Fruit fly (Drosophila melanogaster): Measurements from ENCODE around the gene CG42353.
A peak's percentile ranks its signal among the peaks of the same experiment; 100 is the strongest.

The CG42353 gene

DNA sequence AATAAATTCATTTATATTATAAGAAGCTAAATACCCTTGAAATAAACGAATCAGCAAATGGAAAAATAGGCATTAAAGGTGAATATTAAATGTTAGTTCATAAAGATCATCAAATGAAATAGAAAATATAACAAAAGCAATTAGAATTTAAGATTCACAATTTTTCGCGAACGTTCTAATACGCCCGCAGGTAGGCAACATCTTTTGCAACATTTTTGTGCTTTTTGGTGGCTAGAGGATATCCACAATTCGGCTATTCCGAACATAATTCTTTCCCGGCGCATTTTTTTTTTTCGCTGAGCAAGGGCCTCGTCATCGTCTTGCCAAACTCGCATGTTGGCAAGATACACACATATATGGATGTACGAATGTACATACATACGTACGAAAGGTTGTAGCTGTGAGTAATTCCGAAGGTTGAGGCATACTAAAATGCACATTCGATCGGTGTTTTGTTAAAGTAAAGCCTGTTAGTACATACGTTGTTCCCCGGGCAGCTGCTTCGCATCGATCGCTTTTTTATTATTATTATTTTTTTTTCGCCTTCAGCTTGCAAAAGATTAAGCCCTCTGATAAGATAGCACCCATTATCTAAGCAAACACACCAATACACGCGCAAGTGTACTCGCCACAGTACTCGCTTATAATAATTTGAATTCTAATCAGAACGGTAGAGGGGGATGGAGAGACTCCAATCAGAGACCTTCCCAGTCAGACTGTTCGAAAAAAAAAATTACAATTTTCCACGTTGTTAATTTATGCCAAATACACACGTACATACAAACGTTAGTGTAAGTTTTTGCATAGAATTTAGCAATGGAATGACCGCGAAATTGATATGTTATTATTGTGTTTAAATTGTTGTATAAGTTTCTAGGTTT is 2.2 kb downstream of the CG42353 start:
- TF ChIP-seq Hr83 (GFP tag; optimal IDR thresholded peaks at IDR 0.05; ENCODE audit: poor library complexity, severe bottlenecking) (no peak), pan (optimal IDR thresholded peaks at IDR 0.05) (no peak), OdsH (GFP tag; optimal IDR thresholded peaks at IDR 0.05) (peak; percentile 60), tai (GFP tag; optimal IDR thresholded peaks at IDR 0.05) (no peak), ey (GFP tag; optimal IDR thresholded peaks at IDR 0.05) (peak; percentile 79), Myc (optimal IDR thresholded peaks at IDR 0.05) (no peak), Dfd (GFP tag; optimal IDR thresholded peaks at IDR 0.05) (no peak), dl (GFP tag; optimal IDR thresholded peaks at IDR 0.05; ENCODE audit: insufficient read depth in 1 of 2, partially characterized antibody in 2 of 2) (no peak), woc (GFP tag; optimal IDR thresholded peaks at IDR 0.05) (peak; percentile 88), lola (GFP tag; optimal IDR thresholded peaks at IDR 0.05) (no peak), sv (GFP tag; optimal IDR thresholded peaks at IDR 0.05) (peak; percentile 21), Jra (GFP tag; optimal IDR thresholded peaks at IDR 0.05) (no peak), psq (GFP tag; optimal IDR thresholded peaks at IDR 0.05) (peak; percentile 68), dsf (GFP tag; optimal IDR thresholded peaks at IDR 0.05; ENCODE audit: borderline replicate concordance) (no peak), Mio (GFP tag; optimal IDR thresholded peaks at IDR 0.05) (no peak), CG9705 (GFP tag; optimal IDR thresholded peaks at IDR 0.05) (no peak), foxo (GFP tag; optimal IDR thresholded peaks at IDR 0.05) (peak in 1 of 2 experiments; percentile 86), rgr (GFP tag; optimal IDR thresholded peaks at IDR 0.05) (peak; percentile 68), Dif (GFP tag; optimal IDR thresholded peaks at IDR 0.05; ENCODE audit: partially characterized antibody) (no peak), br (GFP tag; optimal IDR thresholded peaks at IDR 0.05) (peak; percentile 71), Sp1 (GFP tag; optimal IDR thresholded peaks at IDR 0.05) (peak; percentile 70), Hnf4 (GFP tag; optimal IDR thresholded peaks at IDR 0.05) (peak; percentile 47), sage (GFP tag; optimal IDR thresholded peaks at IDR 0.05) (no peak), jim (GFP tag; optimal IDR thresholded peaks at IDR 0.05) (no peak), usp (GFP tag; optimal IDR thresholded peaks at IDR 0.05) (no peak), Rel (GFP tag; optimal IDR thresholded peaks at IDR 0.05) (no peak), Rel (tag; optimal IDR thresholded peaks at IDR 0.05) (peak; percentile 73), GATAd (GFP tag; optimal IDR thresholded peaks at IDR 0.05) (no peak), HLH106 (tag; optimal IDR thresholded peaks at IDR 0.05) (peak; percentile 61), fru (GFP tag; optimal IDR thresholded peaks at IDR 0.05) (peak; percentile 89), Hr78 (GFP tag; optimal IDR thresholded peaks at IDR 0.05) (no peak), N (GFP tag; optimal IDR thresholded peaks at IDR 0.05) (no peak), dmrt93B (GFP tag; optimal IDR thresholded peaks at IDR 0.05) (peak; percentile 51), h (GFP tag; optimal IDR thresholded peaks at IDR 0.05) (peak; percentile 82), CrebA (GFP tag; optimal IDR thresholded peaks at IDR 0.05; ENCODE audit: borderline replicate concordance) (no peak), Abd-B (GFP tag; optimal IDR thresholded peaks at IDR 0.05) (no peak), brk (GFP tag; optimal IDR thresholded peaks at IDR 0.05) (no peak), Vsx2 (GFP tag; optimal IDR thresholded peaks at IDR 0.05; ENCODE audit: partially characterized antibody) (no peak), CG32264 (GFP tag; optimal IDR thresholded peaks at IDR 0.05) (no peak)

DNA sequence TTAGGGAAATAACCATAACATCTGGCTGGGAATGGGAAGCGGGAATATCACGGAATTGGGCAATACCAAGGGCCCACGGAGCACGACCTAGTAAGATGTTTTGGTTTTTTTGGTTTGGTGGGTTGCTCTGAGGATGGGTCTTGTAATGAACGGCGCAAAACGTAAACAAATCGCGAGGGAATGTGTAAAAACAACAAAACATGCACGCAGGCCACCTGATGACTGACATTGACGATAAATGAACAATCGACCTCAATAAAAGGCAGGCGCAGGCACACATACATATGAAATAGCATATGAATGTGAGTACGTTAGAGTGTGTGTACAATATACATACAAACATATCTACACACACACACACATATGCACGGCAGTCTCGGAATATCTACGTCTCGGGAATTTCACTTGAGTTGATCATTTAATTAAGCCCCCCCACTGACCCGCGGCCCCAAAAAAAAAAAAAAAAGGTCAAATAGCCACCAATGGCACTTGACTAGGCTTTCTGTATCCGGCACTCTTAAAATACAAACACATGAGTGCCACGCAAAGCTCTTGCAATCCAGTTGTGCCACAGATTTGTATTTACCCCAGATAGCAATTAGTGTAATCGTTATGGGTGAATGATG is 3.9 kb downstream of the CG42353 start:
- TF ChIP-seq br (GFP tag; optimal IDR thresholded peaks at IDR 0.05) = no peak
- no peak for TF ChIP-seq dmrt93B (GFP tag; optimal IDR thresholded peaks at IDR 0.05)
- TF ChIP-seq Sp1 (GFP tag; optimal IDR thresholded peaks at IDR 0.05) = no peak
- no peak for TF ChIP-seq tai (GFP tag; optimal IDR thresholded peaks at IDR 0.05)
- TF ChIP-seq sage (GFP tag; optimal IDR thresholded peaks at IDR 0.05) = no peak
- no peak for TF ChIP-seq usp (GFP tag; optimal IDR thresholded peaks at IDR 0.05)
- TF ChIP-seq OdsH (GFP tag; optimal IDR thresholded peaks at IDR 0.05) = no peak
- no peak for TF ChIP-seq brk (GFP tag; optimal IDR thresholded peaks at IDR 0.05)
